Worm (Caenorhabditis elegans) whole organism, L3 larva: ENCODE results near the gene sams-3.

Experiments used
- ZK546.5 ChIP-seq: sonication (generic microtip); optimal IDR thresholded peaks from 2 replicates; lab custom pipeline; 2017; ENCODE audit warnings: missing biosample characterization, missing genetic modification characterization
- aly-2 ChIP-seq: fragments of 150-350 bp; optimal IDR thresholded peaks from 2 replicates; lab custom pipeline; 2014; ENCODE audit warnings: missing biosample characterization, missing genetic modification characterization
- ceh-9 ChIP-seq: sonication (generic microtip); optimal IDR thresholded peaks from 2 replicates; lab custom pipeline; 2018; ENCODE audit warnings: missing biosample characterization, missing genetic modification characterization
- elt-1 ChIP-seq: fragments of 150-350 bp; optimal IDR thresholded peaks from 2 replicates; lab custom pipeline; 2014; ENCODE audit warnings: missing biosample characterization, missing genetic modification characterization
- elt-2 ChIP-seq: sonication (generic microtip); optimal IDR thresholded peaks from 2 replicates; lab custom pipeline; 2016; ENCODE audit warnings: missing genetic modification reagents, mild to moderate bottlenecking, missing genetic modification characterization, missing compliant biosample characterization
- fkh-2 ChIP-seq: fragments of 150-350 bp; optimal IDR thresholded peaks from 2 replicates; lab custom pipeline; 2014; ENCODE audit warnings: missing biosample characterization, missing genetic modification reagents, missing genetic modification characterization
- hmg-11 ChIP-seq: sonication (generic microtip); optimal IDR thresholded peaks from 2 replicates; lab custom pipeline; 2016; ENCODE audit warnings: missing genetic modification characterization, missing compliant biosample characterization
- jun-1 ChIP-seq: fragments of 150-350 bp; optimal IDR thresholded peaks from 2 replicates; lab custom pipeline; 2014; ENCODE audit warnings: missing biosample characterization, missing genetic modification reagents, missing genetic modification characterization
- lsy-12 ChIP-seq: sonication (generic microtip); optimal IDR thresholded peaks from 2 replicates; lab custom pipeline; 2016; ENCODE audit warnings: mild to moderate bottlenecking, missing genetic modification characterization, missing compliant biosample characterization
- mml-1 ChIP-seq: fragments of 150-350 bp; sonication (generic microtip); optimal IDR thresholded peaks from 3 replicates; lab custom pipeline; 2014; ENCODE audit warnings: missing biosample characterization, missing genetic modification characterization
- nhr-11 ChIP-seq: fragments of 150-350 bp; optimal IDR thresholded peaks from 2 replicates; lab custom pipeline; 2014; ENCODE audit warnings: missing biosample characterization, missing genetic modification characterization
- nhr-12 ChIP-seq: fragments of 150-350 bp; optimal IDR thresholded peaks from 2 replicates; lab custom pipeline; 2014; ENCODE audit warnings: missing biosample characterization, missing genetic modification characterization
- nhr-237 ChIP-seq: fragments of 150-350 bp; optimal IDR thresholded peaks from 2 replicates; lab custom pipeline; 2014; ENCODE audit warnings: missing biosample characterization, missing genetic modification characterization
- nhr-43 ChIP-seq: sonication (generic microtip); optimal IDR thresholded peaks from 2 replicates; lab custom pipeline; 2016; ENCODE audit warnings: mild to moderate bottlenecking, missing genetic modification characterization, missing compliant biosample characterization; ENCODE audit not compliant: poor library complexity, severe bottlenecking
- nhr-76 ChIP-seq: fragments of 150-350 bp; sonication (generic microtip); optimal IDR thresholded peaks from 5 replicates; lab custom pipeline; 2014; ENCODE audit warnings: missing biosample characterization, missing genetic modification characterization
- pha-4 ChIP-seq: fragments of 150-350 bp; optimal IDR thresholded peaks from 2 replicates; lab custom pipeline; 2014; ENCODE audit warnings: missing biosample characterization, missing genetic modification reagents, missing genetic modification characterization
- sea-2 ChIP-seq: fragments of 150-350 bp; sonication (generic microtip); optimal IDR thresholded peaks from 4 replicates; lab custom pipeline; 2014; ENCODE audit warnings: missing biosample characterization, missing genetic modification reagents, missing genetic modification characterization
- snpc-4 ChIP-seq: fragments of 150-350 bp; optimal IDR thresholded peaks from 2 replicates; lab custom pipeline; 2014; ENCODE audit warnings: missing biosample characterization, missing genetic modification characterization
- zag-1 ChIP-seq: fragments of 150-350 bp; optimal IDR thresholded peaks from 2 replicates; lab custom pipeline; 2014; ENCODE audit warnings: missing biosample characterization, missing genetic modification characterization

The sams-3 gene

DNA sequence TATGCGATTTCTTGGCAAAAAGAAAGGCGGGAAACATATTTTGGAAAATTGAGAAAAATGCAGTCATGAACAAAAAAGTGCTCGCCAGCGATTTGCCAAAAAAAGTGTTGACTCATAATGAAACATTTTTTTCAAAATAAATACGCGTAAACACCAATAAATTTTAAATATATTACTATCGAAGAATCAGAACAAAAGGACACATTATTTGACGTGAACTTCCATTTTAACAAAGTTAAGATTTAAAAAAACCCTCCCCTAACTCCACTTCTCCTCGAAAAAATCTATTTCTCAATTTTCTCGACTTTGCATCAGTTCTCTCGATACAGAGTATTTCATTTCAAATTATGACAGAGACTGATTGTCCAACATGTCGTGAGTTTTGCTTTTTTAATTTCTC, 47.9 kb downstream of the sams-3 start, which contains the start of gene pck-3:
pck-3 (plus strand) TSS at position 301 of the 400 bp plus-strand sequence.
- TF ChIP-seq nhr-43 (no peak), elt-1 (tag; lab: Kevin White, UChicago) (no peak), nhr-237 (tag; lab: Kevin White, UChicago) (no peak), ZK546.5 (tag; lab: Kevin White, UChicago) (no peak), aly-2 (tag; lab: Kevin White, UChicago) (no peak), zag-1 (tag; lab: Kevin White, UChicago) (no peak), jun-1 (tag; lab: Kevin White, UChicago) (no peak), snpc-4 (no peak), nhr-76 (tag; lab: Kevin White, UChicago) (no peak), nhr-12 (no peak), mml-1 (no peak), fkh-2 (tag; lab: Kevin White, UChicago) (no peak), lsy-12 (tag; lab: Kevin White, UChicago) (no peak), sea-2 (GFP tag; lab: Kevin White, UChicago) (no peak), nhr-11 (tag; lab: Kevin White, UChicago) (no peak), hmg-11 (tag; lab: Kevin White, UChicago) (no peak), elt-2 (tag; lab: Kevin White, UChicago) (no peak), pha-4 (tag; lab: Kevin White, UChicago) (no peak), ceh-9 (no peak)
